Worm (Caenorhabditis elegans) whole organism, L3 larva: ENCODE measurements around the gene Y47D7A.19.

Experiments used
- hmg-11 ChIP-seq: sonication (generic microtip); optimal IDR thresholded peaks from 2 replicates; lab custom pipeline; 2016; ENCODE audit warnings: missing genetic modification characterization, missing compliant biosample characterization
- nhr-12 ChIP-seq: fragments of 150-350 bp; optimal IDR thresholded peaks from 2 replicates; lab custom pipeline; 2014; ENCODE audit warnings: missing biosample characterization, missing genetic modification characterization
- nhr-76 ChIP-seq: fragments of 150-350 bp; sonication (generic microtip); optimal IDR thresholded peaks from 5 replicates; lab custom pipeline; 2014; ENCODE audit warnings: missing biosample characterization, missing genetic modification characterization
- zag-1 ChIP-seq: fragments of 150-350 bp; optimal IDR thresholded peaks from 2 replicates; lab custom pipeline; 2014; ENCODE audit warnings: missing biosample characterization, missing genetic modification characterization

DNA sequence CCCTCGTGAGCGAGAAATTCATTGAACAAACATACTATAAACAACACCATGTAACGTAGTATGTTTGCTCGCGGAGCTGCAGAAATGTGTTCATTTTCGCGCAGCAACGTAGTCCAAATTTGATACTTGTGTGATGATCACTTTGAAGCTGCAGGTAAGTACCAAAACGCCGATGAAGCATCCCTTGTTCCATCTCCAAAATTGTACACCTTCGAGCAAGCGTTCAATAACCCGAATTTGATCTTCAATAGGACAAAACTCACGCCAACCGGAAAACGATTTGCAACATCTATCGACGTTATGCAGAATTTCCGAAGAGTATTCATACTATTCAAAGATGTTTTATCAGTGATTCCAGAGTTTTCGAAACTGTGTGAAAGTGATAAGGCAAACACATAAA is 13.5 kb upstream of the Y47D7A.19 start, which contains the start of gene Y47D7A.3:
- TF ChIP-seq nhr-12 (tag; lab: Kevin White, UChicago) (no peak), zag-1 (no peak), nhr-76 (tag; lab: Kevin White, UChicago) (no peak), hmg-11 (tag; lab: Kevin White, UChicago) (no peak)
